Worm (Caenorhabditis elegans): Measurements from ENCODE around the gene F25B4.8.

Gene F25B4.8

DNA sequence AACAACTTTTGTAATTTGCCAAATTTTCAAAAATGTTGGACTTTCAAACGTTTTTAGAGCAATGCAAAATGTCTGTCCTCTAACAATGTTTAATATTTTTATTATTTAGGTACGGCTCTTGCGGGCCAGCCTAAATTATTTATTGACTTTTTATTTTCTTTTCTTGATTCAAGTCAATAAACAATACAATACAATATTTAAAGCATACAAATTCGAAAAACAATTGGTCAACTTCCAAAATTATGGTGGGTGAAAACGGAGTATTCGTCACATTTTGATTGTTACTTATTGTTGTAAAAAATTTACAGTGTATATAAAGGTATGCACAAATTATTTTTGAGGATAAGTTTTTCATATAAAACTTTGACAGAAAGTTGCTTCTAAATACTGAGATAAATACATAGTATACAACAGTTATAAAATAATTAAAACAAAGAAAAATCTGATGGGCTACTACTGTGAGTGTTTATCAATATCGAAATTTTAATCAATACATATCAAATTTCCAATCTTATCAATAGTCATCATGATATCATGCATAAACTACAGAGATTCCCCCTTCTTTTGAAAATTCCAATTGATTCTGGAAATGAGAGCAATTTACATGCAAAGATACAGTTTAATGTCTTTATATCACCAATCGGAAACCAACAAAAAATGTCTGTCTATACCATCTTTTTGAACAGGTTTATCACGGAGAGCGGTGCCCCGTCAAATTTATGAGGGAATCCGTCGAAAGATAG is at the start of gene F25B4.8:
F25B4.8 (minus strand) TSS at position 51 of the 743 bp plus-strand sequence.
- peak; percentile 55 for TF ChIP-seq elt-2 (tag; optimal IDR thresholded peaks at IDR 0.05)
- TF ChIP-seq egl-27 (tag; optimal IDR thresholded peaks at IDR 0.05): no peak

DNA sequence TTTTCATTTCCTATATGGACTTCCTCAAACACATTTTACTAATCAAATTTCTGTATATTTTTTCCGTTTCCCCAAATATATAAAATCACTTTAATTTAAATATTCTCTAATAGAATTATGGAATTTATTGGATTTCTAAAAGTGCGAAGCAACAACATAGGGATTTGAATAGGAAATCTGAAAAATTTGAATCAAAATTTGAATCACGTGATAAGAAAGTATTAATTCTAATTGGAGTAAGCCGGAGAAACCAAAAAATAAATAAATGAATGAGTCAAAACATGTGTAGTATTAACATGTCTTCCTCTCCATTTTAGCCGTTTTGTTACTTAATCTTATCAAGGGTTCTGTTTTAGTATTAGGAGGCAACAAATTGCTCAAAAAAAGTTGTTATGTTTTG is 49.7 kb upstream of the F25B4.8 start:
- no peak for TF ChIP-seq daf-12 (tag; optimal IDR thresholded peaks at IDR 0.05)
- TF ChIP-seq pqm-1 (tag; optimal IDR thresholded peaks at IDR 0.05): no peak
- TF ChIP-seq nhr-77 (tag; optimal IDR thresholded peaks at IDR 0.05): no peak
- TF ChIP-seq mml-1 (tag; optimal IDR thresholded peaks at IDR 0.05): no peak

DNA sequence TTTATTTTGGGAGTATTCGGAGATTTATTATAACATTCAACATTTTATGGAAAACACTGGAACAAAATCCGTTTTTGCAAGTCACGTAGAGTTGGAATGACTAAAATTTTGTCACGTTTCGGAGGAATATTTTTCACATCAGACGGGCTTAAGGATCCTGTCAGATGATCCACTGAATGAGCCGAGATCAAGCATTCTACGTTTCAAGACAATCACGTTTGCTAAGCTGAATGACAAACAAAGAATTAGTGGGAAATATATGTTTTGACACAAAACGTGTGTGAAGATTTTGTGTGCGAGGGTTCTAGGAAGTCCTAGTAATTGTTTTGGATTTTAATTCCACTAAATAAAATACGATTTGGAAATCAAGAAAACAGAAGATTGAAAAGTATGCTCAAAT is 47.9 kb upstream of the F25B4.8 start:
- TF ChIP-seq nhr-23 (tag; optimal IDR thresholded peaks at IDR 0.05): no peak
- TF ChIP-seq zag-1 (tag; optimal IDR thresholded peaks at IDR 0.05): no peak
- TF ChIP-seq fkh-10 (GFP tag; optimal IDR thresholded peaks at IDR 0.05): no peak
- no peak for TF ChIP-seq unc-39 (tag; optimal IDR thresholded peaks at IDR 0.05)
- no peak for TF ChIP-seq nhr-67 (tag; optimal IDR thresholded peaks at IDR 0.05)
- no peak for TF ChIP-seq ZK546.5 (tag; optimal IDR thresholded peaks at IDR 0.05)
- TF ChIP-seq pqm-1 (tag; optimal IDR thresholded peaks at IDR 0.05): no peak

DNA sequence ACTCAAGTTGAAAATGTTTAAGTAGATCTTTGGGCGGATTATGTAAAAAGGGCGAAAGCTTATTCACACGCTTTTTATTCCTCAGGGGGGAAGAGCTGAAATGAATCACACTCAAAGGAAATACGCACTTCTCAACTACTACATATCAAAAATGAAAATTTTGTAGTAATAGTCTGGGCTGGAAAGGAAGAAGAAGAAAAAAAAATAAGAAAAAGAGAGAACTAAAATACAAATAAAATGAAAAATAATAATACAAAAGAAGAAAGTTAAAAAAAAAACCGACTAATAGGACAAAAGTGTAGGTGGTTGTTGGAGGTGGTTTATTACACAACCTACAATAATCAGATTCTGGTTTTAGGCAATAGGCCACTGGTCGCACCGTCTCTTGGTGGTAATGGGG is 44.6 kb upstream of the F25B4.8 start, which contains the start of gene K09H11.6:
K09H11.6 (minus strand) TSS at position 101 of the 400 bp plus-strand sequence.
- TF ChIP-seq nhr-25 (tag; optimal IDR thresholded peaks at IDR 0.05) (no peak), nfya-1 (tag; optimal IDR thresholded peaks at IDR 0.05; ENCODE audit: insufficient read depth) (peak; percentile 4)

DNA sequence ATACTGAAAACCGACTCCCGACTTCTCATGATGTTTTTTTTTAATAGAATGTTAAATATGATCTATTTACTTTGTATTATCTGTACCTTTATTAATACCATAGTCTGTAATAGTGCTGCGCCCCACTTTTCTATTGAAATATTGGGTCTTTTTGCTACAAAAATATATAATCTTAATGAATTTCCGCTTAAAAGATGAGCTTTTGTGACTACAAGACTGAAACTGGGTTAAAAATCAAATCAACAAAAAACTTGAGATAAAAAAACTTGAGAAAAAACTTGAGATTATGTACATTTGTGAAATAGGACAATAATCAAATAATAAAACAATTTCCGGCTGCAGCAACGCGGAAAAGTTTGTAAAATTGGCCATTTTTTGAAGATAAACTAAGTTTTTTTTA is 39.3 kb upstream of the F25B4.8 start, which contains the start of gene K09H11.15:
K09H11.15 (minus strand) TSS at position 101 of the 400 bp plus-strand sequence.
- TF ChIP-seq elt-1 (tag; optimal IDR thresholded peaks at IDR 0.05): no peak
- no peak for TF ChIP-seq ceh-82 (tag; optimal IDR thresholded peaks at IDR 0.05)
- no peak for TF ChIP-seq fos-1 (tag; optimal IDR thresholded peaks at IDR 0.05)
- no peak for TF ChIP-seq nfya-1 (tag; optimal IDR thresholded peaks at IDR 0.05; ENCODE audit: insufficient read depth)
- no peak for TF ChIP-seq elt-3 (tag; optimal IDR thresholded peaks at IDR 0.05)
- no peak for TF ChIP-seq ztf-4 (tag; optimal IDR thresholded peaks at IDR 0.05)
- no peak for TF ChIP-seq elt-2 (tag; optimal IDR thresholded peaks at IDR 0.05)
- TF ChIP-seq ceh-9 (tag; optimal IDR thresholded peaks at IDR 0.05): no peak
- TF ChIP-seq ceh-28 (tag; optimal IDR thresholded peaks at IDR 0.05): no peak
- TF ChIP-seq lin-15B (tag; optimal IDR thresholded peaks at IDR 0.05): no peak
- TF ChIP-seq nhr-12 (tag; optimal IDR thresholded peaks at IDR 0.05): no peak
- no peak for TF ChIP-seq nhr-43 (tag; optimal IDR thresholded peaks at IDR 0.05; ENCODE audit: poor library complexity, severe bottlenecking)

DNA sequence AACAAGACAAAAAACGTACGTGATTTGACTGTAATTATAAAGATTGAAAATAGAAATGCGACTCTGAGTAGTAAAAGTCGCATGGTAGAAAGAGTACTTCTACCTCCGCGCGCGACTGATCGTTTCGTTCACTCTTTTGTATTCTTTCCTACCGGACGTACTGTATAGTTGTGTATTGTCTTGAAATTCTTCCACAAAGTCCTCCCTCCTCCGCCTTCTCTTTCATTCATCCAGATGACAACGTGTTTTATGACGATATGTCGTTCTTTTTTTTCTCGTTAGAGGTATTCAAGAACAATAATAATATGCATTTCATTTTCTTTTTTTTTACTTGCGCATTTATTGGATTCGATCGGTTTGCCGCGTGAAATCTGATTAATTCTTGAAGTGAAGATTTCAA is 34.9 kb upstream of the F25B4.8 start, which contains the start of gene K09H11.4:
K09H11.4 (minus strand) TSS at position 101 of the 400 bp plus-strand sequence.
- no peak for TF ChIP-seq nhr-11 (tag; optimal IDR thresholded peaks at IDR 0.05)
- no peak for TF ChIP-seq ztf-11 (tag; optimal IDR thresholded peaks at IDR 0.05)
- no peak for TF ChIP-seq sea-2 (GFP tag; optimal IDR thresholded peaks at IDR 0.05)
- TF ChIP-seq pha-4 (tag; optimal IDR thresholded peaks at IDR 0.05): no peak
- no peak for TF ChIP-seq ceh-28 (tag; optimal IDR thresholded peaks at IDR 0.05)
- no peak for TF ChIP-seq aly-2 (tag; optimal IDR thresholded peaks at IDR 0.05)
- no peak for TF ChIP-seq elt-3 (tag; optimal IDR thresholded peaks at IDR 0.05)
- no peak for TF ChIP-seq fos-1 (tag; optimal IDR thresholded peaks at IDR 0.05)
- no peak for TF ChIP-seq unc-39 (tag; optimal IDR thresholded peaks at IDR 0.05)

DNA sequence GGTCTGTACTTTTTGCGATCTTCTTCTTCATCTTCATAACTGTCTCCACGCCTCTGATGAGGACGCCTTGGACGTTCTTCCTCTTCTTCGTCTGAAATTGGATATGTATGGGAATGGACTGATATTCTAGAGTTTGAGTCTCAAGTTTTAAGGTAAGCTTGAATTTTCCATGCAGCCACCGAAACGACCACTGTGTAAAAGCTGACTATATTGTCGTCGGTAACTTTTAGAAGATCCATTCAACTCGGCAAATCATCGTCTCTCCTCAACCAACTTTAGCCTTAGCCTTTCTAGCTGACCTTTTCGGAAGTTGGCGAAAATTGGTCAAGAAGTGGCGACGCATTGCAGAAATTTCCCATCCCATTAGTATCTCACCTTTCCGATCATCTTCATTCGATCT is 32.9 kb upstream of the F25B4.8 start:
- TF ChIP-seq aly-2 (tag; optimal IDR thresholded peaks at IDR 0.05): no peak
- no peak for TF ChIP-seq ceh-28 (tag; optimal IDR thresholded peaks at IDR 0.05)
- no peak for TF ChIP-seq eor-1 (tag; optimal IDR thresholded peaks at IDR 0.05)
- TF ChIP-seq lin-39 (tag; optimal IDR thresholded peaks at IDR 0.05): no peak
- TF ChIP-seq fkh-2 (tag; optimal IDR thresholded peaks at IDR 0.05): no peak
- TF ChIP-seq sea-2 (GFP tag; optimal IDR thresholded peaks at IDR 0.05): no peak
- TF ChIP-seq zag-1 (tag; optimal IDR thresholded peaks at IDR 0.05): no peak
- no peak for TF ChIP-seq elt-2 (tag; optimal IDR thresholded peaks at IDR 0.05)
- TF ChIP-seq mdl-1 (tag; optimal IDR thresholded peaks at IDR 0.05): no peak
- no peak for TF ChIP-seq lsy-12 (tag; optimal IDR thresholded peaks at IDR 0.05)
- TF ChIP-seq hmg-11 (tag; optimal IDR thresholded peaks at IDR 0.05): no peak
